Fruit fly (Drosophila melanogaster): ENCODE results near the gene CG15531.
A peak's percentile ranks its signal among the peaks of the same experiment; 100 is the strongest.

DNA sequence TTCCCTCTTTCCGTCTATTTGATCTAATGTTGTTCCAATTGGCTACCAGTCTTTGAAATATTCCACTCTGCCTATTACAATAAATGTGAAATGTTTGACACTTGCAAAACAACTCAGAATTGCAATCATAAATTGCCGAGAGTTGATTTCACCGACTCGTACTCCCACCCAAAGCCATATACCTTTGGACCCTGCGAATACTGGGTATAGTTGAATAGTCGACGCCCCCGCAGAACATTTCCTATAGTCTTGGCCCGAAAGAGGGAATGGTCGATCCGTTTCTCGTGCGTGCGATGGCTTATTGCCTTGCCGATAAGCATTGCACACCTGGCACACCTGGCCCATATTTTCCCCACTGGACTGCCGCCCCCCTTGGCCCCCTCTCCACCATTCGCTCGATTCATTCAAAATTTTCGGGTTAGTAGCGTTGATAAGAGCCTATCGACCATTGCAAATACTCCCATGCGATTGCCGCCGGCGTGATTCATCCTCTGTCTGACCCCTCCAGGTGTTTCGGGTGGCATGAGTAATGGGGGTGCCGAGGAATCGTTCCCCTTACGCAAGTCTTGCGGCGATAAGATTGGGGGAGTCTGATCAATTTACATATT, 4.2 kb upstream of the CG15531 start:
- no peak for TF ChIP-seq Clk (GFP tag; optimal IDR thresholded peaks at IDR 0.05)
- TF ChIP-seq tj (GFP tag; optimal IDR thresholded peaks at IDR 0.05) = no peak
- TF ChIP-seq kay (GFP tag; ENCODE audit: borderline replicate concordance) = peak; percentile 61
- no peak for TF ChIP-seq bab1 (GFP tag; optimal IDR thresholded peaks at IDR 0.05)
- no peak for TF ChIP-seq CG33017 (tag; optimal IDR thresholded peaks at IDR 0.05)
- no peak for TF ChIP-seq ovo (GFP tag; optimal IDR thresholded peaks at IDR 0.05)

Data from whole organism, adult.